Worm (Caenorhabditis elegans) whole organism, early embryonic: ENCODE data around the gene F28A10.8.

Experiments
- ets-7 ChIP-seq: sonication (generic microtip); optimal IDR thresholded peaks from 2 replicates; lab custom pipeline; 2016; ENCODE audit warnings: missing genotype, missing genetic modification characterization, missing compliant biosample characterization
- hmg-4 ChIP-seq: fragments of 200-800 bp; sonication (Bioruptor generic); optimal IDR thresholded peaks from 2 replicates; lab custom pipeline; 2018; ENCODE audit warnings: mild to moderate bottlenecking, missing genetic modification characterization, missing compliant biosample characterization

- TF ChIP-seq hmg-4 (no peak), ets-7 (no peak)
These were observed 28.5 kb upstream of the F28A10.8 start, which contains the start of gene Y46B2A.3 for ce11 chrII:866801-867200.
